Worm (Caenorhabditis elegans) whole organism, young adult: ENCODE results near the gene wago-4.
A peak's percentile ranks its signal among the peaks of the same experiment; 100 is the strongest.

ENCODE experiments used
- B0336.3 ChIP-seq: fragments of 200-800 bp; sonication (Bioruptor generic); IDR thresholded peaks from 2 replicates; pipeline ENCODE4 v1.3.6; 2022; ENCODE audit warnings: missing genetic modification characterization, missing compliant biosample characterization
- C06A6.2 ChIP-seq: fragments of 200-800 bp; sonication (Bioruptor generic); conservative IDR thresholded peaks from 2 replicates; pipeline ENCODE4 v1.3.6; 2022; ENCODE audit warnings: missing genetic modification characterization, missing compliant biosample characterization
- C17E4.6 ChIP-seq: fragments of 200-800 bp; sonication (Bioruptor generic); IDR thresholded peaks from 2 replicates; pipeline ENCODE4 v1.3.6; 2022; ENCODE audit warnings: missing genetic modification reagents, missing genetic modification characterization, missing compliant biosample characterization
- F23B12.7 ChIP-seq: sonication (generic microtip); optimal IDR thresholded peaks from 2 replicates; lab custom pipeline; 2017; ENCODE audit warnings: missing genetic modification characterization, mild to moderate bottlenecking, missing compliant biosample characterization, antibody characterized with exemption, moderate library complexity; ENCODE audit not compliant: insufficient read depth
- F55B11.4 ChIP-seq: sonication (generic microtip); optimal IDR thresholded peaks from 2 replicates; lab custom pipeline; 2016; ENCODE audit warnings: missing compliant biosample characterization, missing genetic modification characterization, borderline replicate concordance; ENCODE audit not compliant: insufficient read depth
- K11D2.4 ChIP-seq: fragments of 200-800 bp; sonication (Bioruptor generic); IDR thresholded peaks from 2 replicates; pipeline ENCODE4 v1.3.6; 2022; ENCODE audit warnings: missing genetic modification reagents, missing genetic modification characterization, missing compliant biosample characterization
- K12H6.12 ChIP-seq: fragments of 200-800 bp; sonication (Bioruptor generic); optimal IDR thresholded peaks from 2 replicates; lab custom pipeline; 2018; ENCODE audit warnings: mild to moderate bottlenecking, missing genetic modification characterization, missing compliant biosample characterization
- T07F8.4 ChIP-seq: sonication (generic microtip); optimal IDR thresholded peaks from 2 replicates; lab custom pipeline; 2016; ENCODE audit warnings: mild to moderate bottlenecking, missing genetic modification characterization, moderate library complexity, missing compliant biosample characterization
- Y53F4B.3 ChIP-seq: fragments of 200-800 bp; sonication (Bioruptor generic); IDR thresholded peaks from 2 replicates; pipeline ENCODE4 v1.3.6; 2022; ENCODE audit warnings: missing genetic modification reagents, missing genetic modification characterization, missing compliant biosample characterization
- Y56A3A.18 ChIP-seq: fragments of 200-800 bp; sonication (Bioruptor generic); IDR thresholded peaks from 2 replicates; pipeline ENCODE4 v1.3.6; 2022; ENCODE audit warnings: missing genetic modification reagents, missing genetic modification characterization, missing compliant biosample characterization
- Y79H2A.3 ChIP-seq: fragments of 200-800 bp; sonication (Bioruptor generic); conservative IDR thresholded peaks from 2 replicates; pipeline ENCODE4 v1.3.6; 2022; ENCODE audit warnings: missing genetic modification reagents, missing genetic modification characterization, missing compliant biosample characterization
- ama-1 ChIP-seq, 3 experiments: fragments of 150-350 bp in 1 of 3; sonication (generic microtip) in 2 of 3; optimal IDR thresholded peaks; 2 replicates each; lab custom pipeline; 2014 to 2018; ENCODE audit warnings: missing biosample characterization in 2 of 3, missing genetic modification characterization in 2 of 3, missing genetic modification reagents in 2 of 3
- aptf-2 ChIP-seq: fragments of 200-800 bp; sonication (Bioruptor generic); conservative IDR thresholded peaks from 2 replicates; pipeline ENCODE4 v1.3.6; 2022; ENCODE audit warnings: missing genetic modification reagents, missing genetic modification characterization, missing compliant biosample characterization
- aptf-3 ChIP-seq: fragments of 200-800 bp; sonication (Bioruptor generic); IDR thresholded peaks from 2 replicates; pipeline ENCODE4 v1.3.6; 2022; ENCODE audit warnings: missing genetic modification characterization, missing compliant biosample characterization
- athp-1 ChIP-seq: sonication (generic microtip); optimal IDR thresholded peaks from 2 replicates; lab custom pipeline; 2017; ENCODE audit warnings: mild to moderate bottlenecking, missing genetic modification characterization, missing compliant biosample characterization
- attf-3 ChIP-seq: fragments of 200-800 bp; sonication (Bioruptor generic); conservative IDR thresholded peaks from 2 replicates; pipeline ENCODE4 v1.3.6; 2022; ENCODE audit warnings: missing genetic modification reagents, missing genetic modification characterization, missing compliant biosample characterization
- bed-1 ChIP-seq: fragments of 200-800 bp; sonication (Bioruptor generic); IDR thresholded peaks from 2 replicates; pipeline ENCODE4 v1.3.6; 2022; ENCODE audit warnings: missing genetic modification reagents, missing genetic modification characterization, missing compliant biosample characterization
- cebp-1 ChIP-seq, 2 experiments: fragments of 200-800 bp in 1 of 2; sonication (Bioruptor generic) in 1 of 2; sonication (generic microtip) in 1 of 2; IDR thresholded peaks in 1 of 2; optimal IDR thresholded peaks in 1 of 2; 2 replicates each; pipeline versions ENCODE4 v1.3.6 to Lab custom; 2017 to 2022; ENCODE audit warnings: missing compliant biosample characterization in 2 of 2, missing genetic modification characterization in 2 of 2, mild to moderate bottlenecking in 1 of 2, missing genetic modification reagents in 1 of 2, moderate library complexity in 1 of 2
- ceh-40 ChIP-seq: fragments of 200-800 bp; sonication (Bioruptor generic); IDR thresholded peaks from 2 replicates; pipeline ENCODE4 v1.3.6; 2022; ENCODE audit warnings: missing genetic modification characterization, missing compliant biosample characterization
- ceh-58 ChIP-seq: fragments of 200-800 bp; sonication (Bioruptor generic); IDR thresholded peaks from 2 replicates; pipeline ENCODE4 v1.3.6; 2022; ENCODE audit warnings: missing genetic modification characterization, missing compliant biosample characterization
- ceh-91 ChIP-seq: fragments of 200-800 bp; sonication (Bioruptor generic); IDR thresholded peaks from 2 replicates; pipeline ENCODE4 v1.3.6; 2022; ENCODE audit warnings: missing genetic modification reagents, missing genetic modification characterization, missing compliant biosample characterization
- dox-1 ChIP-seq: fragments of 200-800 bp; sonication (Bioruptor generic); IDR thresholded peaks from 2 replicates; pipeline ENCODE4 v1.3.6; 2022; ENCODE audit warnings: missing genetic modification reagents, missing genetic modification characterization, missing compliant biosample characterization
- dpff-1 ChIP-seq: sonication (generic microtip); optimal IDR thresholded peaks from 2 replicates; lab custom pipeline; 2017; ENCODE audit warnings: mild to moderate bottlenecking, missing genetic modification characterization, missing compliant biosample characterization
- egl-44 ChIP-seq: fragments of 200-800 bp; sonication (Bioruptor generic); IDR thresholded peaks from 2 replicates; pipeline ENCODE4 v1.3.6; 2022; ENCODE audit warnings: missing genetic modification reagents, missing genetic modification characterization, missing compliant biosample characterization
- fkh-3 ChIP-seq: sonication (generic microtip); optimal IDR thresholded peaks from 2 replicates; lab custom pipeline; 2016; ENCODE audit warnings: mild to moderate bottlenecking, missing genetic modification characterization, missing compliant biosample characterization
- him-1 ChIP-seq: sonication (generic microtip); optimal IDR thresholded peaks from 2 replicates; lab custom pipeline; 2016; ENCODE audit warnings: missing genotype, missing genetic modification reagents, missing genetic modification characterization, missing compliant biosample characterization
- hlh-12 ChIP-seq: sonication (generic microtip); optimal IDR thresholded peaks from 2 replicates; lab custom pipeline; 2016; ENCODE audit warnings: missing genetic modification characterization, missing compliant biosample characterization
- hmg-1.2 ChIP-seq: fragments of 200-800 bp; sonication (Bioruptor generic); IDR thresholded peaks from 2 replicates; pipeline ENCODE4 v1.3.6; 2022; ENCODE audit warnings: missing genetic modification reagents, missing genetic modification characterization, missing compliant biosample characterization
- hmg-20 ChIP-seq: fragments of 200-800 bp; sonication (Bioruptor generic); IDR thresholded peaks from 2 replicates; pipeline ENCODE4 v1.3.6; 2022; ENCODE audit warnings: missing genetic modification reagents, missing genetic modification characterization, missing compliant biosample characterization
- hsf-1 ChIP-seq: fragments of 200-800 bp; sonication (Bioruptor generic); IDR thresholded peaks from 2 replicates; pipeline ENCODE4 v1.3.6; 2022; ENCODE audit warnings: missing genetic modification reagents, missing genetic modification characterization, missing compliant biosample characterization
- let-526 ChIP-seq: fragments of 200-800 bp; sonication (Bioruptor generic); IDR thresholded peaks from 2 replicates; pipeline ENCODE4 v1.3.6; 2022; ENCODE audit warnings: missing genetic modification reagents, missing genetic modification characterization, missing compliant biosample characterization
- let-607 ChIP-seq, 2 experiments: fragments of 200-800 bp in 1 of 2; sonication (Bioruptor generic) in 1 of 2; sonication (generic microtip) in 1 of 2; optimal IDR thresholded peaks; 2 replicates each; lab custom pipeline; 2016 to 2018; ENCODE audit warnings: mild to moderate bottlenecking in 2 of 2, missing compliant biosample characterization in 2 of 2, missing genetic modification characterization in 2 of 2, moderate library complexity in 2 of 2, missing genotype in 1 of 2
- lin-54 ChIP-seq: fragments of 200-800 bp; sonication (Bioruptor generic); optimal IDR thresholded peaks from 2 replicates; lab custom pipeline; 2018; ENCODE audit warnings: mild to moderate bottlenecking, missing genetic modification characterization, missing compliant biosample characterization
- madf-10 ChIP-seq: sonication (generic microtip); optimal IDR thresholded peaks from 2 replicates; lab custom pipeline; 2016; ENCODE audit warnings: mild to moderate bottlenecking, missing genetic modification characterization, missing compliant biosample characterization
- mxl-1 ChIP-seq: sonication (generic microtip); optimal IDR thresholded peaks from 2 replicates; lab custom pipeline; 2016; ENCODE audit warnings: missing genetic modification characterization, missing compliant biosample characterization
- nfyb-1 ChIP-seq: fragments of 200-800 bp; sonication (Bioruptor generic); IDR thresholded peaks from 2 replicates; pipeline ENCODE4 v1.3.6; 2022; ENCODE audit warnings: missing genetic modification reagents, missing genetic modification characterization, missing compliant biosample characterization
- nhr-120 ChIP-seq: fragments of 200-800 bp; sonication (Bioruptor generic); IDR thresholded peaks from 2 replicates; pipeline ENCODE4 v1.3.6; 2022; ENCODE audit warnings: missing genetic modification characterization, missing compliant biosample characterization
- nhr-80 ChIP-seq: sonication (generic microtip); optimal IDR thresholded peaks from 2 replicates; lab custom pipeline; 2016; ENCODE audit warnings: missing genetic modification characterization, missing compliant biosample characterization
- nhr-90 ChIP-seq: sonication (generic microtip); optimal IDR thresholded peaks from 2 replicates; lab custom pipeline; 2016; ENCODE audit warnings: missing genotype, mild to moderate bottlenecking, missing genetic modification characterization, missing compliant biosample characterization
- rcor-1 ChIP-seq: fragments of 200-800 bp; sonication (Bioruptor generic); IDR thresholded peaks from 2 replicates; pipeline ENCODE4 v1.3.6; 2022; ENCODE audit warnings: missing genetic modification reagents, missing genetic modification characterization, missing compliant biosample characterization
- rpc-1 ChIP-seq, 2 experiments: fragments of 150-350 bp in 1 of 2; sonication (generic microtip) in 1 of 2; optimal IDR thresholded peaks; 2 replicates each; lab custom pipeline; 2014 to 2018; ENCODE audit warnings: missing biosample characterization in 1 of 2, missing genetic modification characterization in 1 of 2, missing genetic modification reagents in 1 of 2, missing genotype in 1 of 2
- sdz-38 ChIP-seq: sonication (generic microtip); optimal IDR thresholded peaks from 2 replicates; lab custom pipeline; 2016; ENCODE audit warnings: missing genotype, missing genetic modification characterization, missing compliant biosample characterization
- sea-2 ChIP-seq: fragments of 200-800 bp; sonication (Bioruptor generic); IDR thresholded peaks from 2 replicates; pipeline ENCODE4 v1.3.6; 2022; ENCODE audit warnings: missing genetic modification characterization, missing compliant biosample characterization
- sptf-2 ChIP-seq: fragments of 200-800 bp; sonication (Bioruptor generic); optimal IDR thresholded peaks from 2 replicates; lab custom pipeline; 2018; ENCODE audit warnings: mild to moderate bottlenecking, missing genetic modification characterization, missing compliant biosample characterization
- tbx-9 ChIP-seq: sonication (generic microtip); optimal IDR thresholded peaks from 2 replicates; lab custom pipeline; 2016; ENCODE audit warnings: borderline replicate concordance, missing genetic modification characterization, inconsistent platforms, missing compliant biosample characterization
- tlf-1 ChIP-seq: fragments of 200-800 bp; sonication (Bioruptor generic); optimal IDR thresholded peaks from 2 replicates; lab custom pipeline; 2018; ENCODE audit warnings: mild to moderate bottlenecking, missing genetic modification characterization, missing compliant biosample characterization
- unc-62 ChIP-seq: fragments of 150-350 bp; optimal IDR thresholded peaks from 2 replicates; lab custom pipeline; 2014; ENCODE audit warnings: missing biosample characterization, missing genetic modification reagents, missing genetic modification characterization
- ztf-3 ChIP-seq: fragments of 200-800 bp; sonication (Bioruptor generic); optimal IDR thresholded peaks from 2 replicates; lab custom pipeline; 2018; ENCODE audit warnings: mild to moderate bottlenecking, missing genetic modification characterization, missing compliant biosample characterization
- ztf-6 ChIP-seq: fragments of 200-800 bp; sonication (Bioruptor generic); IDR thresholded peaks from 2 replicates; pipeline ENCODE4 v1.3.6; 2022; ENCODE audit warnings: missing genetic modification reagents, missing genetic modification characterization, missing compliant biosample characterization

The wago-4 gene

DNA sequence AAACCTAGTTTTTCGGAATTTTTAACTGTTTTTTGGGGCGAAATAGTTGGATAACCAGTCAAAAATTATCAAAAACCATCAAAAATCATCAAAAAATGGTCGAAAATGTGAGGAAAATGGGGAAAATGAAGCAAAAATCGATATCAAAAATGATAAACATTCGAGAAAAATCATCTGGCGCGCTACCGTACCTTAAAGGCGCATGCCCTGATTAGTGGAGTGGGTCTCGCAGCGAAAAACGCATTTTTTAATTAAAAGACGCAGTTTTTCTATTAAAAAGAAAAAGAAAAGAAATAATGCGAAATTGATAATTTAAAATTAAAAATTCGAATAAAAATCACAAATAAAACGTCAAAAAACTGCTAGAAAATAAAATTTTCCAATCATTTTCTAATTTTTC lies 38.9 kb upstream of the wago-4 start, which contains the start of gene F35C5.1 (continued):
- TF ChIP-seq F55B11.4 = no peak
- TF ChIP-seq rcor-1 (GFP tag; lab: Robert Waterston, UW) = peak; percentile 20; the same call in 1 of the 2 replicates
- TF ChIP-seq ceh-58 (GFP tag; lab: Robert Waterston, UW) = no peak
- no peak for TF ChIP-seq ama-1 (optimal IDR thresholded peaks at IDR 0.05; lab: Kevin White, UChicago)
- TF ChIP-seq ama-1 (GFP tag; optimal IDR thresholded peaks at IDR 0.05; lab: Kevin White, UChicago) = no peak
- no peak for TF ChIP-seq aptf-3 (GFP tag; lab: Robert Waterston, UW)
- no peak for TF ChIP-seq Y53F4B.3
- TF ChIP-seq ztf-3 = no peak
- TF ChIP-seq sptf-2 (GFP tag; lab: Kevin White, UChicago) = no peak
- no peak for TF ChIP-seq hmg-20 (GFP tag; lab: Robert Waterston, UW)
- TF ChIP-seq sea-2 (GFP tag; lab: Robert Waterston, UW) = no peak
- TF ChIP-seq madf-10 (tag; lab: Kevin White, UChicago) = no peak
- no peak for TF ChIP-seq K11D2.4 (GFP tag; lab: Robert Waterston, UW)
- TF ChIP-seq B0336.3 (GFP tag; lab: Robert Waterston, UW) = no peak
- no peak for TF ChIP-seq tlf-1 (GFP tag; lab: Kevin White, UChicago)
- no peak for TF ChIP-seq ceh-40
- no peak for TF ChIP-seq him-1 (tag; lab: Kevin White, UChicago)
- no peak for TF ChIP-seq C17E4.6 (GFP tag; lab: Robert Waterston, UW)
- TF ChIP-seq let-607 (tag; optimal IDR thresholded peaks at IDR 0.05; lab: Kevin White, UChicago) = no peak
- TF ChIP-seq egl-44 (GFP tag; lab: Robert Waterston, UW) = no peak
- no peak for TF ChIP-seq hlh-12 (tag; lab: Kevin White, UChicago)
- no peak for TF ChIP-seq T07F8.4 (tag; lab: Kevin White, UChicago)
- TF ChIP-seq nhr-120 = no peak
- no peak for TF ChIP-seq unc-62
- TF ChIP-seq nhr-80 = no peak
- peak; percentile 72 for TF ChIP-seq ceh-91 (GFP tag; lab: Robert Waterston, UW)
- TF ChIP-seq C06A6.2 (GFP tag; lab: Robert Waterston, UW) = no peak
- TF ChIP-seq cebp-1 (GFP tag; IDR thresholded peaks at IDR 0.05; lab: Robert Waterston, UW) = no peak
- TF ChIP-seq cebp-1 (tag; optimal IDR thresholded peaks at IDR 0.05; lab: Kevin White, UChicago) = no peak
- TF ChIP-seq Y56A3A.18 (GFP tag; lab: Robert Waterston, UW) = no peak
- no peak for TF ChIP-seq bed-1 (GFP tag; lab: Robert Waterston, UW)
- no peak for TF ChIP-seq F23B12.7
- peak; percentile 67 for TF ChIP-seq lin-54 (GFP tag; lab: Kevin White, UChicago)
- no peak for TF ChIP-seq nhr-90 (tag; lab: Kevin White, UChicago)
- TF ChIP-seq dpff-1 (tag; lab: Kevin White, UChicago) = no peak
- no peak for TF ChIP-seq mxl-1 (tag; lab: Kevin White, UChicago)
- peak; percentile 97 for TF ChIP-seq hsf-1 (GFP tag; lab: Robert Waterston, UW)
- no peak for TF ChIP-seq Y79H2A.3 (GFP tag; lab: Robert Waterston, UW)
- TF ChIP-seq attf-3 (GFP tag; lab: Robert Waterston, UW) = 0 out of 2 replicates have a peak, but pooled peaks have one; percentile 18
- no peak for TF ChIP-seq rpc-1 (optimal IDR thresholded peaks at IDR 0.05; lab: Kevin White, UChicago)
- no peak for TF ChIP-seq rpc-1 (tag; optimal IDR thresholded peaks at IDR 0.05; lab: Kevin White, UChicago)
- no peak for TF ChIP-seq K12H6.12 (tag; lab: Kevin White, UChicago)
- TF ChIP-seq tbx-9 (tag; lab: Kevin White, UChicago) = no peak
- no peak for TF ChIP-seq athp-1
- TF ChIP-seq ztf-6 = no peak
- 0 out of 2 replicates have a peak, but pooled peaks have one; percentile 20 for TF ChIP-seq nfyb-1
- TF ChIP-seq fkh-3 = no peak
- TF ChIP-seq let-526 = no peak
- TF ChIP-seq hmg-1.2 (GFP tag; lab: Robert Waterston, UW) = no peak
- TF ChIP-seq sdz-38 (tag; lab: Kevin White, UChicago) = no peak
- peak; percentile 68; the same call in 1 of the 2 replicates for TF ChIP-seq dox-1 (GFP tag; lab: Robert Waterston, UW)
- no peak for TF ChIP-seq aptf-2 (GFP tag; lab: Robert Waterston, UW)
